Worm (Caenorhabditis elegans) whole organism, L4 larva: ENCODE results near the gene ZK856.16.

Source experiments
- D1046.2 ChIP-seq: fragments of 200-800 bp; sonication (Bioruptor generic); IDR thresholded peaks from 2 replicates; pipeline ENCODE4 v1.3.6; 2022; ENCODE audit warnings: missing genetic modification characterization, missing compliant biosample characterization
- F26F4.8 ChIP-seq: fragments of 200-800 bp; sonication (Bioruptor generic); conservative IDR thresholded peaks from 2 replicates; pipeline ENCODE4 v1.3.6; 2022; ENCODE audit warnings: missing genetic modification characterization, missing compliant biosample characterization
- F37D6.2 ChIP-seq: sonication (generic microtip); optimal IDR thresholded peaks from 2 replicates; lab custom pipeline; 2016; ENCODE audit warnings: mild to moderate bottlenecking, missing genetic modification characterization, missing compliant biosample characterization
- F44E2.7 ChIP-seq: fragments of 200-800 bp; sonication (Bioruptor generic); IDR thresholded peaks from 2 replicates; pipeline ENCODE4 v2.1.2; 2022; ENCODE audit warnings: missing genetic modification characterization, missing compliant biosample characterization
- F49E8.2 ChIP-seq: sonication (generic microtip); optimal IDR thresholded peaks from 2 replicates; lab custom pipeline; 2016; ENCODE audit warnings: missing compliant biosample characterization, mild to moderate bottlenecking, missing genetic modification characterization, borderline replicate concordance
- R02D3.7 ChIP-seq: fragments of 150-350 bp; sonication (generic microtip); optimal IDR thresholded peaks from 3 replicates; lab custom pipeline; 2014; ENCODE audit warnings: missing biosample characterization, missing genetic modification characterization
- Y48G9A.11 ChIP-seq: fragments of 200-800 bp; sonication (Bioruptor generic); IDR thresholded peaks from 2 replicates; pipeline ENCODE4 v1.3.6; 2022; ENCODE audit warnings: missing genetic modification reagents, missing genetic modification characterization, missing compliant biosample characterization
- Y5F2A.4 ChIP-seq: fragments of 200-800 bp; sonication (Bioruptor generic); optimal IDR thresholded peaks from 2 replicates; lab custom pipeline; 2018; ENCODE audit warnings: mild to moderate bottlenecking, missing genetic modification characterization, missing compliant biosample characterization
- Y75B8A.6 ChIP-seq: fragments of 200-800 bp; sonication (Bioruptor generic); IDR thresholded peaks from 2 replicates; pipeline ENCODE4 v1.3.6; 2022; ENCODE audit warnings: missing genetic modification reagents, missing genetic modification characterization, missing compliant biosample characterization
- ZK337.2 ChIP-seq: fragments of 200-800 bp; sonication (Bioruptor generic); IDR thresholded peaks from 2 replicates; pipeline ENCODE4 v1.3.6; 2022; ENCODE audit warnings: missing genetic modification reagents, missing genetic modification characterization, missing compliant biosample characterization
- ZK546.5 ChIP-seq, 2 experiments: sonication (generic microtip); optimal IDR thresholded peaks; 2 replicates each; lab custom pipeline; 2017; ENCODE audit warnings: missing biosample characterization in 2 of 2, missing genetic modification characterization in 2 of 2
- aha-1 ChIP-seq: fragments of 150-350 bp; peaks from one replicate; lab custom pipeline; 2014; ENCODE audit warnings: missing biosample characterization, missing genetic modification characterization
- ama-1 ChIP-seq: fragments of 150-350 bp; optimal IDR thresholded peaks from 2 replicates; lab custom pipeline; 2014; ENCODE audit warnings: inconsistent platforms, mixed read lengths
- ceh-28 ChIP-seq: fragments of 150-350 bp; optimal IDR thresholded peaks from 2 replicates; lab custom pipeline; 2014; ENCODE audit warnings: missing biosample characterization, missing genetic modification reagents, missing genetic modification characterization
- ceh-32 ChIP-seq: sonication (generic microtip); optimal IDR thresholded peaks from 2 replicates; lab custom pipeline; 2016; ENCODE audit warnings: mild to moderate bottlenecking, missing genetic modification characterization, missing compliant biosample characterization; ENCODE audit not compliant: poor library complexity
- ceh-62 ChIP-seq: sonication (generic microtip); optimal IDR thresholded peaks from 2 replicates; lab custom pipeline; 2017; ENCODE audit warnings: missing biosample characterization, missing genetic modification characterization
- dmd-6 ChIP-seq: fragments of 200-800 bp; sonication (Bioruptor generic); IDR thresholded peaks from 2 replicates; pipeline ENCODE4 v1.3.6; 2022; ENCODE audit warnings: missing genetic modification reagents, missing genetic modification characterization, missing compliant biosample characterization
- dpl-1 ChIP-seq: fragments of 150-350 bp; optimal IDR thresholded peaks from 2 replicates; lab custom pipeline; 2014; ENCODE audit warnings: missing biosample characterization, missing genetic modification reagents, missing genetic modification characterization
- duxl-1 ChIP-seq: sonication (generic microtip); optimal IDR thresholded peaks from 2 replicates; lab custom pipeline; 2016; ENCODE audit warnings: mild to moderate bottlenecking, missing genetic modification characterization, moderate library complexity, missing compliant biosample characterization; ENCODE audit not compliant: poor library complexity
- fos-1 ChIP-seq: fragments of 150-350 bp; optimal IDR thresholded peaks from 2 replicates; lab custom pipeline; 2014; ENCODE audit warnings: missing biosample characterization, missing genetic modification characterization
- hif-1 ChIP-seq, 2 experiments: sonication (generic microtip); optimal IDR thresholded peaks; 2 replicates each; lab custom pipeline; 2016 to 2017; ENCODE audit warnings: missing compliant biosample characterization in 2 of 2, missing genetic modification characterization in 2 of 2, missing genetic modification reagents in 2 of 2, missing genotype in 2 of 2, mild to moderate bottlenecking in 1 of 2
- lin-1 ChIP-seq: fragments of 200-800 bp; sonication (Bioruptor generic); IDR thresholded peaks from 2 replicates; pipeline ENCODE4 v1.3.6; 2022; ENCODE audit warnings: missing genetic modification reagents, missing genetic modification characterization, missing compliant biosample characterization
- lin-13 ChIP-seq: fragments of 150-350 bp; optimal IDR thresholded peaks from 2 replicates; lab custom pipeline; 2014; ENCODE audit warnings: missing biosample characterization, missing genetic modification reagents, missing genetic modification characterization
- lin-29 ChIP-seq: fragments of 200-800 bp; sonication (Bioruptor generic); IDR thresholded peaks from 2 replicates; pipeline ENCODE4 v1.3.6; 2022; ENCODE audit warnings: missing genetic modification reagents, missing genetic modification characterization, missing compliant biosample characterization
- lin-38 ChIP-seq: fragments of 200-800 bp; sonication (Bioruptor generic); IDR thresholded peaks from 2 replicates; pipeline ENCODE4 v1.3.6; 2022; ENCODE audit warnings: missing genetic modification reagents, missing genetic modification characterization, missing compliant biosample characterization
- lsy-2 ChIP-seq, 2 experiments: fragments of 150-350 bp in 1 of 2; sonication (generic microtip) in 1 of 2; optimal IDR thresholded peaks; 2 replicates each; lab custom pipeline; 2014 to 2017; ENCODE audit warnings: missing biosample characterization in 2 of 2, missing genetic modification characterization in 2 of 2
- madf-9 ChIP-seq: fragments of 200-800 bp; sonication (Bioruptor generic); conservative IDR thresholded peaks from 2 replicates; pipeline ENCODE4 v1.3.6; 2022; ENCODE audit warnings: missing genetic modification reagents, missing genetic modification characterization, missing compliant biosample characterization
- mdl-1 ChIP-seq, 2 experiments: fragments of 150-350 bp in 1 of 2; sonication (generic microtip) in 1 of 2; optimal IDR thresholded peaks; 2 replicates each; lab custom pipeline; 2014 to 2017; ENCODE audit warnings: missing biosample characterization in 2 of 2, missing genetic modification characterization in 2 of 2
- mdt-29 ChIP-seq: fragments of 200-800 bp; sonication (Bioruptor generic); IDR thresholded peaks from 2 replicates; pipeline ENCODE4 v1.3.6; 2022; ENCODE audit warnings: missing genetic modification reagents, missing genetic modification characterization, missing compliant biosample characterization
- mep-1 ChIP-seq: fragments of 150-350 bp; sonication (generic microtip); optimal IDR thresholded peaks from 3 replicates; lab custom pipeline; 2014; ENCODE audit warnings: missing biosample characterization, missing genetic modification characterization
- mxl-2 ChIP-seq: fragments of 200-800 bp; sonication (Bioruptor generic); conservative IDR thresholded peaks from 2 replicates; pipeline ENCODE4 v1.3.6; 2022; ENCODE audit warnings: missing genetic modification reagents, missing genetic modification characterization, missing compliant biosample characterization
- mxl-3 ChIP-seq: fragments of 200-800 bp; sonication (Bioruptor generic); optimal IDR thresholded peaks from 2 replicates; lab custom pipeline; 2018; ENCODE audit warnings: mild to moderate bottlenecking, missing genetic modification characterization, missing compliant biosample characterization
- nhr-11 ChIP-seq: fragments of 150-350 bp; optimal IDR thresholded peaks from 2 replicates; lab custom pipeline; 2014; ENCODE audit warnings: missing biosample characterization, missing genetic modification characterization
- nhr-25 ChIP-seq: sonication (generic microtip); optimal IDR thresholded peaks from 2 replicates; lab custom pipeline; 2017; ENCODE audit warnings: missing genetic modification characterization, mild to moderate bottlenecking, missing compliant biosample characterization, antibody characterized with exemption, moderate library complexity, borderline replicate concordance; ENCODE audit not compliant: insufficient read depth
- nhr-28 ChIP-seq: fragments of 150-350 bp; optimal IDR thresholded peaks from 2 replicates; lab custom pipeline; 2014; ENCODE audit warnings: missing biosample characterization, missing genetic modification characterization
- nhr-48 ChIP-seq: sonication (generic microtip); optimal IDR thresholded peaks from 2 replicates; lab custom pipeline; 2016; ENCODE audit warnings: mild to moderate bottlenecking, missing genetic modification characterization, missing compliant biosample characterization
- pha-4 ChIP-seq, 2 experiments: fragments of 150-350 bp in 1 of 2; fragments of 200-800 bp in 1 of 2; sonication (Bioruptor generic) in 1 of 2; IDR thresholded peaks in 1 of 2; optimal IDR thresholded peaks in 1 of 2; 2 replicates each; pipeline versions ENCODE4 v1.3.6 to Lab custom; 2014 to 2022; ENCODE audit warnings: missing genetic modification characterization in 2 of 2, missing genetic modification reagents in 2 of 2, missing biosample characterization in 1 of 2, missing compliant biosample characterization in 1 of 2
- pqm-1 ChIP-seq: sonication (generic microtip); optimal IDR thresholded peaks from 2 replicates; lab custom pipeline; 2017; ENCODE audit warnings: missing biosample characterization, missing genetic modification characterization
- rbr-2 ChIP-seq: sonication (generic microtip); optimal IDR thresholded peaks from 2 replicates; lab custom pipeline; 2016; ENCODE audit warnings: missing genotype, missing genetic modification characterization, missing compliant biosample characterization
- sdz-12 ChIP-seq: fragments of 200-800 bp; sonication (Bioruptor generic); optimal IDR thresholded peaks from 2 replicates; lab custom pipeline; 2018; ENCODE audit warnings: mild to moderate bottlenecking, missing genetic modification characterization, missing compliant biosample characterization
- skn-1 ChIP-seq: fragments of 150-350 bp; optimal IDR thresholded peaks from 2 replicates; lab custom pipeline; 2014; ENCODE audit warnings: missing biosample characterization, missing genetic modification characterization
- snpc-1.2 ChIP-seq: fragments of 200-800 bp; sonication (Bioruptor generic); IDR thresholded peaks from 2 replicates; pipeline ENCODE4 v1.3.6; 2022; ENCODE audit warnings: missing genetic modification reagents, missing genetic modification characterization, missing compliant biosample characterization
- snpc-4 ChIP-seq: fragments of 150-350 bp; optimal IDR thresholded peaks from 2 replicates; lab custom pipeline; 2014; ENCODE audit warnings: missing biosample characterization, missing genetic modification characterization
- spr-1 ChIP-seq: sonication (generic microtip); optimal IDR thresholded peaks from 2 replicates; lab custom pipeline; 2016; ENCODE audit warnings: mild to moderate bottlenecking, missing genetic modification characterization, missing compliant biosample characterization
- unc-130 ChIP-seq: sonication (generic microtip); optimal IDR thresholded peaks from 2 replicates; lab custom pipeline; 2016; ENCODE audit warnings: missing genetic modification reagents, missing genetic modification characterization, missing compliant biosample characterization
- zfp-2 ChIP-seq: sonication (generic microtip); optimal IDR thresholded peaks from 2 replicates; lab custom pipeline; 2016; ENCODE audit warnings: mild to moderate bottlenecking, missing genetic modification characterization, missing compliant biosample characterization
- zip-11 ChIP-seq: fragments of 200-800 bp; sonication (Bioruptor generic); IDR thresholded peaks from 2 replicates; pipeline ENCODE4 v1.3.6; 2022; ENCODE audit warnings: missing genetic modification characterization, missing compliant biosample characterization
- ztf-11 ChIP-seq: fragments of 150-350 bp; optimal IDR thresholded peaks from 2 replicates; lab custom pipeline; 2014; ENCODE audit warnings: missing biosample characterization, missing genetic modification characterization
- ztf-7 ChIP-seq: fragments of 150-350 bp; optimal IDR thresholded peaks from 2 replicates; lab custom pipeline; 2014; ENCODE audit warnings: missing biosample characterization, missing genetic modification characterization

Gene ZK856.16

ce11 chrV:10166368-10166767 is 39.0 kb downstream of the ZK856.16 start, which contains the start of gene C51E3.6 (continued):
- TF ChIP-seq lin-29 (GFP tag; lab: Robert Waterston, UW) (no peak), skn-1 (no peak), duxl-1 (tag; lab: Kevin White, UChicago) (no peak)

- no peak for TF ChIP-seq F26F4.8
- TF ChIP-seq ama-1 (lab: Kevin White, UChicago), result no peak
- peak; percentile 88 for TF ChIP-seq nhr-28 (tag; lab: Kevin White, UChicago)
- no peak for TF ChIP-seq dpl-1
- peak; percentile 73 for TF ChIP-seq aha-1 (tag; lab: Kevin White, UChicago)
- TF ChIP-seq snpc-4, result no peak
- no peak for TF ChIP-seq hif-1 (tag; optimal IDR thresholded peaks at IDR 0.05; lab: Kevin White, UChicago)
- TF ChIP-seq fos-1 (tag; lab: Kevin White, UChicago), result no peak
- TF ChIP-seq madf-9 (GFP tag; lab: Robert Waterston, UW), result no peak
- no peak for TF ChIP-seq R02D3.7 (tag; lab: Kevin White, UChicago)
- TF ChIP-seq mxl-3, result peak; percentile 76
- no peak for TF ChIP-seq D1046.2 (GFP tag; lab: Robert Waterston, UW)
- no peak for TF ChIP-seq skn-1
- TF ChIP-seq lin-29 (GFP tag; lab: Robert Waterston, UW), result no peak
- no peak for TF ChIP-seq ceh-32 (tag; lab: Kevin White, UChicago)
- peak in 1 of 2 experiments; percentile 77 for TF ChIP-seq mdl-1 (tag; optimal IDR thresholded peaks at IDR 0.05; lab: Kevin White, UChicago)
- TF ChIP-seq nhr-48, result peak; percentile 18
- no peak for TF ChIP-seq Y48G9A.11 (GFP tag; lab: Robert Waterston, UW)
- TF ChIP-seq rbr-2 (tag; lab: Kevin White, UChicago), result no peak
- no peak for TF ChIP-seq sdz-12 (GFP tag; lab: Kevin White, UChicago)
- no peak for TF ChIP-seq spr-1 (tag; lab: Kevin White, UChicago)
- 0 out of 2 replicates have a peak, but pooled peaks have one; percentile 32 for TF ChIP-seq mdt-29 (GFP tag; lab: Robert Waterston, UW)
- no peak for TF ChIP-seq snpc-1.2 (GFP tag; lab: Robert Waterston, UW)
- TF ChIP-seq mxl-2 (GFP tag; lab: Robert Waterston, UW), result no peak
- TF ChIP-seq pqm-1 (tag; lab: Kevin White, UChicago), result peak; percentile 93
- TF ChIP-seq pha-4 (GFP tag; IDR thresholded peaks at IDR 0.05; lab: Robert Waterston, UW), result 0 out of 2 replicates have a peak, but pooled peaks have one; percentile 8
- no peak for TF ChIP-seq pha-4 (tag; optimal IDR thresholded peaks at IDR 0.05; lab: Kevin White, UChicago)
- TF ChIP-seq F37D6.2 (tag; lab: Kevin White, UChicago), result no peak
- TF ChIP-seq lin-1 (GFP tag; lab: Robert Waterston, UW), result peak; percentile 71; the same call in 1 of the 2 replicates
- no peak for TF ChIP-seq Y5F2A.4 (GFP tag; lab: Kevin White, UChicago)
- no peak for TF ChIP-seq Y75B8A.6 (GFP tag; lab: Robert Waterston, UW)
- TF ChIP-seq nhr-11 (tag; lab: Kevin White, UChicago), result no peak
- TF ChIP-seq F49E8.2 (tag; lab: Kevin White, UChicago), result no peak
- TF ChIP-seq unc-130, result no peak
- no peak for TF ChIP-seq ceh-62 (tag; lab: Kevin White, UChicago)
- no peak for TF ChIP-seq lin-38 (GFP tag; lab: Robert Waterston, UW)
- no peak for TF ChIP-seq nhr-25
- TF ChIP-seq mep-1 (tag; lab: Kevin White, UChicago), result peak; percentile 36
- TF ChIP-seq F44E2.7 (GFP tag; lab: Robert Waterston, UW), result no peak
- no peak for TF ChIP-seq zip-11 (GFP tag; lab: Robert Waterston, UW)
- no peak for TF ChIP-seq ceh-28 (tag; lab: Kevin White, UChicago)
- TF ChIP-seq lsy-2 (tag; optimal IDR thresholded peaks at IDR 0.05; lab: Kevin White, UChicago), result peak in 1 of 2 experiments; percentile 32
- TF ChIP-seq ztf-7 (tag; lab: Kevin White, UChicago), result no peak
- no peak for TF ChIP-seq ztf-11 (tag; lab: Kevin White, UChicago)
- TF ChIP-seq ZK337.2 (GFP tag; lab: Robert Waterston, UW), result no peak
- no peak for TF ChIP-seq ZK546.5 (tag; optimal IDR thresholded peaks at IDR 0.05; lab: Kevin White, UChicago)
- TF ChIP-seq lin-13 (GFP tag; lab: Kevin White, UChicago), result peak; percentile 16
- TF ChIP-seq dmd-6 (GFP tag; lab: Robert Waterston, UW), result peak; percentile 95
- TF ChIP-seq zfp-2 (tag; lab: Kevin White, UChicago), result no peak
Observed at ce11 chrV:10160954-10161353, 44.4 kb downstream of the ZK856.16 start, which contains the start of gene C51E3.10. Gene C51E3.10, minus strand, starts transcription at chrV:10161134.
